Fruit fly (Drosophila melanogaster) whole organism, embryonic: Measurements from ENCODE around the gene spidey.

Source experiments
- Atf6 ChIP-seq: fragments of 200-800 bp; sonication (Bioruptor generic); IDR thresholded peaks from 2 replicates; pipeline ENCODE4 v1.3.6; 2022; ENCODE audit warnings: missing biosample characterization, missing genetic modification characterization
- B-H2 ChIP-seq: fragments of 200-800 bp; sonication (Bioruptor generic); optimal IDR thresholded peaks from 2 replicates; lab custom pipeline; 2018; ENCODE audit warnings: missing biosample characterization, mild to moderate bottlenecking, missing genetic modification characterization
- CG10267 ChIP-seq: fragments of 200-800 bp; sonication (Bioruptor generic); optimal IDR thresholded peaks from 2 replicates; lab custom pipeline; 2018; ENCODE audit warnings: missing biosample characterization, mild to moderate bottlenecking, missing genetic modification characterization, moderate library complexity
- CG10274 ChIP-seq: fragments of 200-800 bp; sonication (Bioruptor generic); optimal IDR thresholded peaks from 3 replicates; lab custom pipeline; 2017; ENCODE audit warnings: missing biosample characterization, mild to moderate bottlenecking, missing genetic modification characterization
- CG11093 ChIP-seq: fragments of 200-800 bp; sonication (Bioruptor generic); IDR thresholded peaks from 3 replicates; pipeline ENCODE4 v1.3.6; 2022; ENCODE audit warnings: missing biosample characterization, missing genetic modification characterization
- CG11398 ChIP-seq: fragments of 200-800 bp; sonication (Bioruptor generic); optimal IDR thresholded peaks from 2 replicates; lab custom pipeline; 2016; ENCODE audit warnings: missing biosample characterization, missing genetic modification characterization
- CG11723 ChIP-seq: fragments of 200-800 bp; sonication (Bioruptor generic); optimal IDR thresholded peaks from 2 replicates; lab custom pipeline; 2017; ENCODE audit warnings: missing biosample characterization, mild to moderate bottlenecking, missing genetic modification characterization
- CG12219 ChIP-seq: fragments of 200-800 bp; sonication (Bioruptor generic); optimal IDR thresholded peaks from 3 replicates; lab custom pipeline; 2018; ENCODE audit warnings: missing biosample characterization, mild to moderate bottlenecking, missing genetic modification characterization
- CG13296 ChIP-seq: fragments of 200-800 bp; sonication (Bioruptor generic); optimal IDR thresholded peaks from 3 replicates; lab custom pipeline; 2018; ENCODE audit warnings: missing biosample characterization, mild to moderate bottlenecking, missing genetic modification characterization
- CG1529 ChIP-seq: fragments of 200-800 bp; sonication (Bioruptor generic); optimal IDR thresholded peaks from 3 replicates; lab custom pipeline; 2018; ENCODE audit warnings: missing biosample characterization, missing genetic modification characterization
- CG15696 ChIP-seq: fragments of 200-800 bp; sonication (Bioruptor generic); optimal IDR thresholded peaks from 2 replicates; lab custom pipeline; 2019; ENCODE audit warnings: missing biosample characterization, mild to moderate bottlenecking, missing genetic modification characterization, moderate library complexity
- CG1602 ChIP-seq: fragments of 200-800 bp; sonication (Bioruptor generic); optimal IDR thresholded peaks from 3 replicates; lab custom pipeline; 2016; ENCODE audit warnings: missing biosample characterization, missing genetic modification characterization
- CG17361 ChIP-seq: fragments of 200-800 bp; sonication (Bioruptor generic); IDR thresholded peaks from 3 replicates; pipeline ENCODE4 v1.3.6; 2022; ENCODE audit warnings: missing biosample characterization, missing genetic modification characterization
- CG18476 ChIP-seq: fragments of 200-800 bp; sonication (Bioruptor generic); optimal IDR thresholded peaks from 2 replicates; lab custom pipeline; 2016; ENCODE audit warnings: missing biosample characterization, mild to moderate bottlenecking, missing genetic modification characterization
- CG2116 ChIP-seq: fragments of 200-800 bp; sonication (Bioruptor generic); optimal IDR thresholded peaks from 3 replicates; lab custom pipeline; 2018; ENCODE audit warnings: missing biosample characterization, mild to moderate bottlenecking, missing genetic modification characterization
- CG2875 ChIP-seq: fragments of 200-800 bp; sonication (Bioruptor generic); optimal IDR thresholded peaks from 2 replicates; lab custom pipeline; 2017; ENCODE audit warnings: missing biosample characterization, mild to moderate bottlenecking, missing genetic modification characterization, missing genetic modification reagents
- CG4617 ChIP-seq: fragments of 200-800 bp; sonication (Bioruptor generic); optimal IDR thresholded peaks from 3 replicates; lab custom pipeline; 2016; ENCODE audit warnings: missing biosample characterization, missing genetic modification characterization, borderline replicate concordance
- CG6813 ChIP-seq: fragments of 200-800 bp; sonication (Bioruptor generic); optimal IDR thresholded peaks from 2 replicates; lab custom pipeline; 2017; ENCODE audit warnings: missing biosample characterization, missing genetic modification characterization, mild to moderate bottlenecking, moderate library complexity, missing genetic modification reagents
- CG6854 ChIP-seq: fragments of 200-800 bp; sonication (Bioruptor generic); optimal IDR thresholded peaks from 3 replicates; lab custom pipeline; 2017; ENCODE audit warnings: missing biosample characterization, mild to moderate bottlenecking, missing genetic modification characterization
- CG7372 ChIP-seq: fragments of 200-800 bp; sonication (Bioruptor generic); IDR thresholded peaks from 2 replicates; pipeline ENCODE4 v1.3.6; 2022; ENCODE audit warnings: missing biosample characterization, missing genetic modification characterization
- CG7839 ChIP-seq: fragments of 200-800 bp; sonication (Bioruptor generic); optimal IDR thresholded peaks from 3 replicates; lab custom pipeline; 2018; ENCODE audit warnings: missing biosample characterization, mild to moderate bottlenecking, missing genetic modification characterization, moderate library complexity
- CG8924 ChIP-seq: fragments of 200-800 bp; optimal IDR thresholded peaks from 3 replicates; lab custom pipeline; 2019; ENCODE audit warnings: missing biosample characterization, mild to moderate bottlenecking, missing genetic modification characterization, moderate library complexity
- CG8944 ChIP-seq: fragments of 200-800 bp; sonication (Bioruptor generic); optimal IDR thresholded peaks from 3 replicates; lab custom pipeline; 2016; ENCODE audit warnings: missing biosample characterization, missing genetic modification characterization
- Camta ChIP-seq: fragments of 200-800 bp; sonication (Bioruptor generic); optimal IDR thresholded peaks from 2 replicates; lab custom pipeline; 2016; ENCODE audit warnings: missing biosample characterization, missing genetic modification characterization
- CoRest ChIP-seq: fragments of 200-800 bp; sonication (Bioruptor generic); optimal IDR thresholded peaks from 3 replicates; lab custom pipeline; 2018; ENCODE audit warnings: missing biosample characterization, mild to moderate bottlenecking, missing genetic modification characterization, moderate library complexity
- CrebB ChIP-seq: fragments of 200-800 bp; sonication (Bioruptor generic); optimal IDR thresholded peaks from 3 replicates; lab custom pipeline; 2018; ENCODE audit warnings: missing biosample characterization, mild to moderate bottlenecking, missing genetic modification characterization
- HHEX ChIP-seq: fragments of 200-800 bp; sonication (Bioruptor generic); optimal IDR thresholded peaks from 3 replicates; lab custom pipeline; 2017; ENCODE audit warnings: missing biosample characterization, mild to moderate bottlenecking, missing genetic modification characterization, missing genetic modification reagents
- NC2α ChIP-seq: fragments of 200-800 bp; sonication (Bioruptor generic); optimal IDR thresholded peaks from 2 replicates; lab custom pipeline; 2016; ENCODE audit warnings: missing biosample characterization, missing genetic modification characterization
- NfI ChIP-seq: fragments of 200-800 bp; sonication (Bioruptor generic); optimal IDR thresholded peaks from 3 replicates; lab custom pipeline; 2018; ENCODE audit warnings: missing biosample characterization, mild to moderate bottlenecking, missing genetic modification characterization, moderate library complexity
- Opbp ChIP-seq: fragments of 200-800 bp; sonication (Bioruptor generic); IDR thresholded peaks from 3 replicates; pipeline ENCODE4 v1.3.6; 2022; ENCODE audit warnings: missing biosample characterization, missing genetic modification characterization; ENCODE audit not compliant: partially characterized antibody
- Pdp1 ChIP-seq, 2 experiments: fragments of 200-800 bp; sonication (Bioruptor generic); optimal IDR thresholded peaks; 3 replicates each; lab custom pipeline; 2016; ENCODE audit warnings: missing biosample characterization in 2 of 2, missing genetic modification characterization in 2 of 2, mild to moderate bottlenecking in 1 of 2, moderate library complexity in 1 of 2
- Stat92E ChIP-seq, 3 experiments: fragments of >200 bp in 2 of 3; fragments of 200-800 bp in 1 of 3; sonication (Bioruptor generic) in 1 of 3; optimal IDR thresholded peaks; 2 replicates each; lab custom pipeline; 2017 to 2019; ENCODE audit warnings: missing biosample characterization in 3 of 3, missing genetic modification characterization in 3 of 3, mild to moderate bottlenecking in 1 of 3, moderate library complexity in 1 of 3
- TFAM ChIP-seq: fragments of 200-800 bp; sonication (Bioruptor generic); optimal IDR thresholded peaks from 2 replicates; lab custom pipeline; 2017; ENCODE audit warnings: missing biosample characterization, missing genetic modification characterization, inconsistent platforms
- Taf1 ChIP-seq: fragments of 200-800 bp; sonication (Bioruptor generic); IDR thresholded peaks from 2 replicates; pipeline ENCODE4 v1.3.6; 2022; ENCODE audit warnings: missing biosample characterization, missing genetic modification characterization
- bcd ChIP-seq: fragments of 200-800 bp; sonication (Bioruptor generic); optimal IDR thresholded peaks from 2 replicates; lab custom pipeline; 2017; ENCODE audit warnings: missing biosample characterization, mild to moderate bottlenecking, missing genetic modification characterization
- chif ChIP-seq, 2 experiments: fragments of 200-800 bp; sonication (Bioruptor generic); optimal IDR thresholded peaks; 3 replicates each; lab custom pipeline; 2016; ENCODE audit warnings: missing biosample characterization in 2 of 2, missing genetic modification characterization in 2 of 2
- chn ChIP-seq: fragments of 200-800 bp; sonication (Bioruptor generic); optimal IDR thresholded peaks from 2 replicates; lab custom pipeline; 2016; ENCODE audit warnings: missing biosample characterization, missing genetic modification characterization
- crc ChIP-seq: fragments of 200-800 bp; sonication (Bioruptor generic); optimal IDR thresholded peaks from 2 replicates; lab custom pipeline; 2016; ENCODE audit warnings: missing biosample characterization, missing genetic modification characterization
- croc ChIP-seq: fragments of 200-800 bp; sonication (Bioruptor generic); conservative IDR thresholded peaks from 3 replicates; pipeline ENCODE4 v1.3.6; 2022; ENCODE audit warnings: missing biosample characterization, missing genetic modification characterization
- crp ChIP-seq, 2 experiments: fragments of 200-800 bp; sonication (Bioruptor generic); optimal IDR thresholded peaks; 2 replicates in 1 of 2; 3 replicates in 1 of 2; lab custom pipeline; 2017; ENCODE audit warnings: missing biosample characterization in 2 of 2, missing genetic modification characterization in 2 of 2, mild to moderate bottlenecking in 1 of 2, moderate library complexity in 1 of 2
- dysf ChIP-seq: fragments of 200-800 bp; sonication (Bioruptor generic); IDR thresholded peaks from 3 replicates; pipeline ENCODE4 v1.3.6; 2022; ENCODE audit warnings: missing biosample characterization, missing genetic modification characterization
- fru ChIP-seq: fragments of >200 bp; optimal IDR thresholded peaks from 2 replicates; lab custom pipeline; 2017
- h ChIP-seq: fragments of >200 bp; optimal IDR thresholded peaks from 2 replicates; lab custom pipeline; 2017
- kah ChIP-seq: fragments of 200-800 bp; sonication (Bioruptor generic); optimal IDR thresholded peaks from 2 replicates; lab custom pipeline; 2018; ENCODE audit warnings: missing biosample characterization, mild to moderate bottlenecking, missing genetic modification characterization
- pan ChIP-seq, 4 experiments: fragments of >200 bp in 3 of 4; fragments of 200-800 bp in 1 of 4; sonication (Bioruptor generic) in 1 of 4; optimal IDR thresholded peaks in 3 of 4; IDR thresholded peaks in 1 of 4; 2 replicates each; pipeline versions ENCODE4 v1.3.6 to Lab custom; 2017 to 2022; ENCODE audit warnings: missing biosample characterization in 2 of 4, missing genetic modification characterization in 2 of 4, mixed read lengths in 1 of 4
- run ChIP-seq: fragments of 200-800 bp; sonication (Bioruptor generic); optimal IDR thresholded peaks from 3 replicates; lab custom pipeline; 2018; ENCODE audit warnings: missing biosample characterization, mild to moderate bottlenecking, missing genetic modification characterization
- sqz ChIP-seq: fragments of 200-800 bp; sonication (Bioruptor generic); optimal IDR thresholded peaks from 3 replicates; lab custom pipeline; 2018; ENCODE audit warnings: missing biosample characterization, mild to moderate bottlenecking, missing genetic modification characterization
- unpg ChIP-seq: fragments of 200-800 bp; sonication (Bioruptor generic); optimal IDR thresholded peaks from 3 replicates; lab custom pipeline; 2018; ENCODE audit warnings: missing biosample characterization, mild to moderate bottlenecking, missing genetic modification characterization, moderate library complexity
- z ChIP-seq: fragments of 200-800 bp; sonication (Bioruptor generic); IDR thresholded peaks from 3 replicates; pipeline ENCODE4 v1.3.6; 2022; ENCODE audit warnings: missing biosample characterization, missing genetic modification characterization

Gene spidey

dm6 chrX:7893411-7894122 is 15.2 kb upstream of the spidey start, which contains the start of the genes CG45089, ND-MNLL and p115 (continued):
- TF ChIP-seq chn (GFP tag; lab: Kevin White, UChicago) (peak; percentile 28), CG4617 (peak; percentile 56), CG17361 (GFP tag; lab: Robert Waterston, UW) (peak; percentile 61), run (no peak), kah (GFP tag; lab: Kevin White, UChicago) (no peak), Opbp (GFP tag; lab: Robert Waterston, UW) (no peak; the same call in 2 of the 3 replicates), chif (GFP tag; optimal IDR thresholded peaks at IDR 0.05; lab: Kevin White, UChicago) (peak in 1 of 2 experiments; percentile 31), z (no peak), CoRest (tag; lab: Kevin White, UChicago) (peak; percentile 64), CG1529 (GFP tag; lab: Kevin White, UChicago) (peak; percentile 6), fru (lab: Kevin White, UChicago) (no peak), bcd (GFP tag; lab: Kevin White, UChicago) (peak; percentile 35), CG11398 (GFP tag; lab: Kevin White, UChicago) (no peak), TFAM (GFP tag; lab: Kevin White, UChicago) (no peak), crp (GFP tag; optimal IDR thresholded peaks at IDR 0.05; lab: Kevin White, UChicago) (peak in 1 of 2 experiments; percentile 39), NC2α (GFP tag; lab: Kevin White, UChicago) (no peak), CG13296 (GFP tag; lab: Kevin White, UChicago) (peak; percentile 59), CG11093 (GFP tag; lab: Robert Waterston, UW) (no peak), CG8944 (GFP tag; lab: Kevin White, UChicago) (no peak), croc (GFP tag; lab: Robert Waterston, UW) (no peak), NfI (peak; percentile 43), CG18476 (GFP tag; lab: Kevin White, UChicago) (peak; percentile 33), sqz (GFP tag; lab: Kevin White, UChicago) (no peak), h (lab: Kevin White, UChicago) (no peak), CG6813 (GFP tag; lab: Kevin White, UChicago) (no peak), CG6854 (GFP tag; lab: Kevin White, UChicago) (no peak), CrebB (tag; lab: Kevin White, UChicago) (no peak), Taf1 (no peak), CG7372 (GFP tag; lab: Robert Waterston, UW) (peak; percentile 60), CG15696 (peak; percentile 73), CG10267 (peak; percentile 72), Stat92E (GFP tag; optimal IDR thresholded peaks at IDR 0.05; lab: Kevin White, UChicago) (no peak), Pdp1 (GFP tag; optimal IDR thresholded peaks at IDR 0.05; lab: Kevin White, UChicago) (peak in 1 of 2 experiments; percentile 98), dysf (peak; percentile 50; the same call in 1 of the 3 replicates), CG2875 (no peak), Camta (GFP tag; lab: Kevin White, UChicago) (no peak), CG12219 (GFP tag; lab: Kevin White, UChicago) (no peak), CG10274 (no peak), Atf6 (GFP tag; lab: Robert Waterston, UW) (no peak), unpg (GFP tag; lab: Kevin White, UChicago) (peak; percentile 60), CG2116 (GFP tag; lab: Kevin White, UChicago) (peak; percentile 82), CG7839 (peak; percentile 57), pan (optimal IDR thresholded peaks at IDR 0.05; lab: Kevin White, UChicago) (no peak), pan (GFP tag; optimal IDR thresholded peaks at IDR 0.05 in 1 of 2, IDR thresholded peaks at IDR 0.05 in 1 of 2) (peak in 1 of 2 experiments; percentile 20), CG11723 (GFP tag; lab: Kevin White, UChicago) (no peak), CG8924 (tag; lab: Kevin White, UChicago) (peak; percentile 68), HHEX (peak; percentile 18), B-H2 (GFP tag; lab: Kevin White, UChicago) (peak; percentile 74), crc (GFP tag; lab: Kevin White, UChicago) (no peak), CG1602 (GFP tag; lab: Kevin White, UChicago) (peak; percentile 33)
